Fruit fly (Drosophila melanogaster) whole organism, embryonic: ENCODE data around the gene CG42847.

ENCODE experiments used
- Awh ChIP-seq: fragments of 200-800 bp; sonication (Bioruptor generic); IDR thresholded peaks from 2 replicates; pipeline ENCODE4, ENCODE4 v1.3.6; 2022; ENCODE audit warnings: missing biosample characterization, missing genetic modification characterization
- CG10209 ChIP-seq: fragments of 200-800 bp; sonication (Bioruptor generic); optimal IDR thresholded peaks from 3 replicates; lab custom pipeline; 2017; ENCODE audit warnings: missing biosample characterization, mild to moderate bottlenecking, missing genetic modification characterization, missing genetic modification reagents
- CG10267 ChIP-seq: fragments of 200-800 bp; sonication (Bioruptor generic); optimal IDR thresholded peaks from 2 replicates; lab custom pipeline; 2018; ENCODE audit warnings: missing biosample characterization, mild to moderate bottlenecking, missing genetic modification characterization, moderate library complexity
- CG11560 ChIP-seq: fragments of 200-800 bp; sonication (Bioruptor generic); IDR thresholded peaks from 3 replicates; pipeline ENCODE4 v1.3.6; 2022; ENCODE audit warnings: missing biosample characterization, missing genetic modification characterization
- CG1233 ChIP-seq: fragments of 200-800 bp; sonication (Bioruptor generic); optimal IDR thresholded peaks from 4 replicates; lab custom pipeline; 2018; ENCODE audit warnings: missing biosample characterization, mild to moderate bottlenecking, missing genetic modification characterization
- CG13894 ChIP-seq: fragments of 200-800 bp; sonication (Bioruptor generic); optimal IDR thresholded peaks from 3 replicates; lab custom pipeline; 2018; ENCODE audit warnings: missing biosample characterization, mild to moderate bottlenecking, missing genetic modification characterization, moderate library complexity
- CG15073 ChIP-seq: fragments of 200-800 bp; sonication (Bioruptor generic); optimal IDR thresholded peaks from 2 replicates; lab custom pipeline; 2016; ENCODE audit warnings: missing biosample characterization, missing genetic modification characterization
- CG16863 ChIP-seq: fragments of 200-800 bp; sonication (Bioruptor generic); optimal IDR thresholded peaks from 3 replicates; lab custom pipeline; 2016; ENCODE audit warnings: missing biosample characterization, missing genetic modification characterization
- CG18619 ChIP-seq: fragments of 200-800 bp; sonication (Bioruptor generic); optimal IDR thresholded peaks from 3 replicates; lab custom pipeline; 2017; ENCODE audit warnings: missing biosample characterization, mild to moderate bottlenecking, missing genetic modification characterization
- CG2678 ChIP-seq: fragments of 200-800 bp; sonication (Bioruptor generic); optimal IDR thresholded peaks from 3 replicates; lab custom pipeline; 2019; ENCODE audit warnings: missing biosample characterization, mild to moderate bottlenecking, missing genetic modification characterization, moderate library complexity
- CG3065 ChIP-seq: fragments of 200-800 bp; sonication (Bioruptor generic); optimal IDR thresholded peaks from 2 replicates; lab custom pipeline; 2016; ENCODE audit warnings: missing biosample characterization, missing genetic modification characterization
- CG3847 ChIP-seq: fragments of 200-800 bp; sonication (Bioruptor generic); IDR thresholded peaks from 2 replicates; pipeline ENCODE4 v1.3.6; 2022; ENCODE audit warnings: missing biosample characterization, missing genetic modification characterization
- CG4730 ChIP-seq: fragments of 200-800 bp; sonication (Bioruptor generic); IDR thresholded peaks from 2 replicates; pipeline ENCODE4 v1.3.6; 2022; ENCODE audit warnings: missing biosample characterization, missing genetic modification characterization
- CG6175 ChIP-seq: fragments of 200-800 bp; sonication (Bioruptor generic); IDR thresholded peaks from 3 replicates; pipeline ENCODE4 v1.3.6; 2022; ENCODE audit warnings: missing biosample characterization, missing genetic modification characterization
- CG7839 ChIP-seq: fragments of 200-800 bp; sonication (Bioruptor generic); optimal IDR thresholded peaks from 3 replicates; lab custom pipeline; 2018; ENCODE audit warnings: missing biosample characterization, mild to moderate bottlenecking, missing genetic modification characterization, moderate library complexity
- CG9609 ChIP-seq: fragments of 200-800 bp; sonication (Bioruptor generic); optimal IDR thresholded peaks from 3 replicates; lab custom pipeline; 2016; ENCODE audit warnings: missing biosample characterization, missing genetic modification characterization
- CG9727 ChIP-seq: fragments of 200-800 bp; sonication (Bioruptor generic); optimal IDR thresholded peaks from 3 replicates; lab custom pipeline; 2017; ENCODE audit warnings: missing biosample characterization, mild to moderate bottlenecking, missing genetic modification characterization
- CG9817 ChIP-seq: fragments of 200-800 bp; sonication (Bioruptor generic); optimal IDR thresholded peaks from 2 replicates; lab custom pipeline; 2018; ENCODE audit warnings: missing biosample characterization, mild to moderate bottlenecking, missing genetic modification characterization, moderate library complexity
- CHES-1-like ChIP-seq: fragments of 200-800 bp; sonication (Bioruptor generic); optimal IDR thresholded peaks from 2 replicates; lab custom pipeline; 2016; ENCODE audit warnings: missing biosample characterization, missing genetic modification characterization
- D19B ChIP-seq: fragments of 200-800 bp; sonication (Bioruptor generic); optimal IDR thresholded peaks from 2 replicates; lab custom pipeline; 2017; ENCODE audit warnings: missing biosample characterization, mild to moderate bottlenecking, missing genetic modification characterization
- Dad ChIP-seq: fragments of 200-800 bp; sonication (Bioruptor generic); optimal IDR thresholded peaks from 3 replicates; lab custom pipeline; 2016; ENCODE audit warnings: missing biosample characterization, missing genetic modification characterization
- Dek ChIP-seq: fragments of 200-800 bp; sonication (Bioruptor generic); optimal IDR thresholded peaks from 3 replicates; lab custom pipeline; 2019; ENCODE audit warnings: missing biosample characterization, mild to moderate bottlenecking, missing genetic modification characterization, moderate library complexity
- Ets65A ChIP-seq: fragments of 200-800 bp; sonication (Bioruptor generic); peaks from one replicate; lab custom pipeline; 2016; ENCODE audit warnings: missing biosample characterization, missing genetic modification characterization
- Fer3 ChIP-seq: fragments of 200-800 bp; sonication (Bioruptor generic); optimal IDR thresholded peaks from 2 replicates; lab custom pipeline; 2018; ENCODE audit warnings: missing biosample characterization, mild to moderate bottlenecking, missing genetic modification characterization, moderate library complexity
- GATAe ChIP-seq: fragments of 200-800 bp; sonication (Bioruptor generic); conservative IDR thresholded peaks from 2 replicates; pipeline ENCODE4 v1.3.6; 2022; ENCODE audit warnings: missing biosample characterization, missing genetic modification characterization
- HHEX ChIP-seq: fragments of 200-800 bp; sonication (Bioruptor generic); optimal IDR thresholded peaks from 3 replicates; lab custom pipeline; 2017; ENCODE audit warnings: missing biosample characterization, mild to moderate bottlenecking, missing genetic modification characterization, missing genetic modification reagents
- Hand ChIP-seq: fragments of 200-800 bp; sonication (Bioruptor generic); optimal IDR thresholded peaks from 2 replicates; lab custom pipeline; 2017; ENCODE audit warnings: mild to moderate bottlenecking, missing biosample characterization, missing genetic modification reagents, missing genetic modification characterization
- Hr51 ChIP-seq, 2 experiments: fragments of 200-800 bp; sonication (Bioruptor generic); optimal IDR thresholded peaks; 2 replicates in 1 of 2; 3 replicates in 1 of 2; lab custom pipeline; 2016 to 2018; ENCODE audit warnings: missing biosample characterization in 2 of 2, missing genetic modification characterization in 2 of 2, mild to moderate bottlenecking in 1 of 2, moderate library complexity in 1 of 2
- Mrtf ChIP-seq: fragments of 200-800 bp; sonication (Bioruptor generic); IDR thresholded peaks from 3 replicates; pipeline ENCODE4 v1.3.6; 2022; ENCODE audit warnings: missing biosample characterization, missing genetic modification characterization
- Oaz ChIP-seq: fragments of 200-800 bp; sonication (Bioruptor generic); IDR thresholded peaks from 2 replicates; pipeline ENCODE4 v1.3.6; 2022; ENCODE audit warnings: missing biosample characterization, missing genetic modification characterization
- Opbp ChIP-seq: fragments of 200-800 bp; sonication (Bioruptor generic); IDR thresholded peaks from 3 replicates; pipeline ENCODE4 v1.3.6; 2022; ENCODE audit warnings: missing biosample characterization, missing genetic modification characterization; ENCODE audit not compliant: partially characterized antibody
- Side ChIP-seq: fragments of 200-800 bp; sonication (Bioruptor generic); optimal IDR thresholded peaks from 2 replicates; lab custom pipeline; 2016; ENCODE audit warnings: missing biosample characterization, missing genetic modification characterization
- Six4 ChIP-seq: fragments of 200-800 bp; sonication (Bioruptor generic); optimal IDR thresholded peaks from 2 replicates; lab custom pipeline; 2016; ENCODE audit warnings: missing biosample characterization, missing genetic modification characterization
- Sox102F ChIP-seq: fragments of 200-800 bp; sonication (Bioruptor generic); optimal IDR thresholded peaks from 2 replicates; lab custom pipeline; 2018; ENCODE audit warnings: missing biosample characterization, mild to moderate bottlenecking, missing genetic modification characterization, moderate library complexity
- crp ChIP-seq, 2 experiments: fragments of 200-800 bp; sonication (Bioruptor generic); optimal IDR thresholded peaks; 2 replicates in 1 of 2; 3 replicates in 1 of 2; lab custom pipeline; 2017; ENCODE audit warnings: missing biosample characterization in 2 of 2, missing genetic modification characterization in 2 of 2, mild to moderate bottlenecking in 1 of 2, moderate library complexity in 1 of 2
- dati ChIP-seq: fragments of 200-800 bp; sonication (Bioruptor generic); IDR thresholded peaks from 2 replicates; pipeline ENCODE4 v1.3.6; 2022; ENCODE audit warnings: missing biosample characterization, missing genetic modification characterization
- fu2 ChIP-seq: fragments of 200-800 bp; sonication (Bioruptor generic); optimal IDR thresholded peaks from 2 replicates; lab custom pipeline; 2016; ENCODE audit warnings: missing biosample characterization, missing genetic modification characterization
- gce ChIP-seq: fragments of 200-800 bp; sonication (Bioruptor generic); IDR thresholded peaks from 3 replicates; pipeline ENCODE4 v1.3.6; 2022; ENCODE audit warnings: missing biosample characterization, missing genetic modification characterization
- ham ChIP-seq: fragments of 200-800 bp; sonication (Bioruptor generic); IDR thresholded peaks from 2 replicates; pipeline ENCODE4 v1.3.6; 2022; ENCODE audit warnings: missing biosample characterization, missing genetic modification characterization
- hbn ChIP-seq: fragments of 200-800 bp; sonication (Bioruptor generic); IDR thresholded peaks from 2 replicates; pipeline ENCODE4 v1.3.6; 2022; ENCODE audit warnings: missing biosample characterization, missing genetic modification characterization; ENCODE audit not compliant: partially characterized antibody
- maf-S ChIP-seq: fragments of 200-800 bp; sonication (Bioruptor generic); optimal IDR thresholded peaks from 2 replicates; lab custom pipeline; 2016; ENCODE audit warnings: missing biosample characterization, missing genetic modification characterization
- nerfin-1 ChIP-seq: fragments of 200-800 bp; sonication (Bioruptor generic); optimal IDR thresholded peaks from 3 replicates; lab custom pipeline; 2019; ENCODE audit warnings: missing biosample characterization, mild to moderate bottlenecking, missing genetic modification characterization, moderate library complexity
- p53 ChIP-seq: fragments of 200-800 bp; sonication (Bioruptor generic); optimal IDR thresholded peaks from 2 replicates; lab custom pipeline; 2016; ENCODE audit warnings: missing biosample characterization, missing genetic modification characterization
- peb ChIP-seq: fragments of 200-800 bp; sonication (Bioruptor generic); IDR thresholded peaks from 2 replicates; pipeline ENCODE4 v1.3.6; 2022; ENCODE audit warnings: missing biosample characterization, missing genetic modification characterization
- phol ChIP-seq: fragments of 200-800 bp; sonication (Bioruptor generic); optimal IDR thresholded peaks from 3 replicates; lab custom pipeline; 2018; ENCODE audit warnings: missing biosample characterization, mild to moderate bottlenecking, missing genetic modification characterization, moderate library complexity
- slou ChIP-seq: fragments of 200-800 bp; sonication (Bioruptor generic); optimal IDR thresholded peaks from 3 replicates; lab custom pipeline; 2016; ENCODE audit warnings: missing biosample characterization, missing genetic modification characterization
- sr ChIP-seq: fragments of 200-800 bp; sonication (Bioruptor generic); IDR thresholded peaks from 3 replicates; pipeline ENCODE4 v1.3.6; 2022; ENCODE audit warnings: missing biosample characterization, missing genetic modification characterization
- tx ChIP-seq: fragments of 200-800 bp; sonication (Bioruptor generic); optimal IDR thresholded peaks from 2 replicates; lab custom pipeline; 2016; ENCODE audit warnings: missing biosample characterization, missing genetic modification characterization
- zen2 ChIP-seq: fragments of 200-800 bp; sonication (Bioruptor generic); IDR thresholded peaks from 3 replicates; pipeline ENCODE4 v1.3.6; 2022; ENCODE audit warnings: missing biosample characterization, missing genetic modification characterization; ENCODE audit not compliant: partially characterized antibody

CG42847 gene

dm6 chr2L:9388013-9388605, 39.6 kb upstream of the CG42847 start (continued):
- TF ChIP-seq CG18619 (GFP tag; lab: Kevin White, UChicago): peak; percentile 69
- peak in 1 of 2 experiments; percentile 14 for TF ChIP-seq crp (GFP tag; optimal IDR thresholded peaks at IDR 0.05; lab: Kevin White, UChicago)
- TF ChIP-seq CG4730: peak; percentile 26; the same call in 1 of the 2 replicates
- peak; percentile 66 for TF ChIP-seq p53 (GFP tag; lab: Kevin White, UChicago)
- TF ChIP-seq CG10267 (tag; lab: Kevin White, UChicago): no peak
- TF ChIP-seq D19B (GFP tag; lab: Kevin White, UChicago): peak; percentile 75
- TF ChIP-seq Dek (tag; lab: Kevin White, UChicago): peak; percentile 69
- peak; percentile 51; the same call in 1 of the 3 replicates for TF ChIP-seq gce (GFP tag; lab: Robert Waterston, UW)
- no peak for TF ChIP-seq hbn (GFP tag; lab: Robert Waterston, UW)
- TF ChIP-seq fu2 (GFP tag; lab: Kevin White, UChicago): peak; percentile 84
- TF ChIP-seq phol: peak; percentile 51
- TF ChIP-seq Sox102F (GFP tag; lab: Kevin White, UChicago): peak; percentile 55
- peak; percentile 87 for TF ChIP-seq CHES-1-like (GFP tag; lab: Kevin White, UChicago)
- TF ChIP-seq tx (GFP tag; lab: Kevin White, UChicago): peak; percentile 74
- TF ChIP-seq zen2 (GFP tag; lab: Robert Waterston, UW): no peak
- TF ChIP-seq CG1233: peak; percentile 40
- no peak for TF ChIP-seq Hand (GFP tag; lab: Kevin White, UChicago)
- TF ChIP-seq sr (GFP tag; lab: Robert Waterston, UW): no peak
- peak; percentile 57 for TF ChIP-seq CG9727 (GFP tag; lab: Kevin White, UChicago)
- peak; percentile 51; the same call in 1 of the 3 replicates for TF ChIP-seq CG6175 (GFP tag; lab: Robert Waterston, UW)
- peak; percentile 42 for TF ChIP-seq Dad (GFP tag; lab: Kevin White, UChicago)
- peak; percentile 81 for TF ChIP-seq CG7839
- 0 out of 2 replicates have a peak, but pooled peaks have one; percentile 23 for TF ChIP-seq GATAe (GFP tag; lab: Robert Waterston, UW)
- TF ChIP-seq maf-S: peak; percentile 71
- TF ChIP-seq CG9817 (tag; lab: Kevin White, UChicago): peak; percentile 64
- peak; percentile 96 for TF ChIP-seq Ets65A (GFP tag; lab: Kevin White, UChicago)
- peak; percentile 78 for TF ChIP-seq Fer3 (tag; lab: Kevin White, UChicago)
- peak; percentile 82 for TF ChIP-seq CG13894
- TF ChIP-seq CG15073 (GFP tag; lab: Kevin White, UChicago): no peak
- peak; percentile 60 for TF ChIP-seq HHEX
- peak; percentile 23 for TF ChIP-seq CG16863
- TF ChIP-seq Opbp (GFP tag; lab: Robert Waterston, UW): no peak
- TF ChIP-seq CG3065 (GFP tag; lab: Kevin White, UChicago): no peak
- peak; percentile 75 for TF ChIP-seq CG2678 (tag; lab: Kevin White, UChicago)
- TF ChIP-seq dati: no peak
- peak; percentile 52 for TF ChIP-seq slou (GFP tag; lab: Kevin White, UChicago)
- TF ChIP-seq Hr51 (GFP tag; optimal IDR thresholded peaks at IDR 0.05; lab: Kevin White, UChicago): peak; percentile 53 to 58
- TF ChIP-seq CG9609 (GFP tag; lab: Kevin White, UChicago): peak; percentile 65
- 0 out of 2 replicates have a peak, but pooled peaks have one; percentile 7 for TF ChIP-seq peb (GFP tag; lab: Robert Waterston, UW)
- peak; percentile 59; the same call in 1 of the 3 replicates for TF ChIP-seq Mrtf
- no peak for TF ChIP-seq nerfin-1
- no peak for TF ChIP-seq Awh
- no peak for TF ChIP-seq Oaz (GFP tag; lab: Robert Waterston, UW)
- TF ChIP-seq CG10209: peak; percentile 68
- no peak for TF ChIP-seq ham (GFP tag; lab: Robert Waterston, UW)
- TF ChIP-seq Side (GFP tag; lab: Kevin White, UChicago): peak; percentile 67
- TF ChIP-seq Six4 (GFP tag; lab: Kevin White, UChicago): peak; percentile 18
- TF ChIP-seq CG11560 (tag; lab: Robert Waterston, UW): 0 out of 3 replicates have a peak, but pooled peaks have one; percentile 20
- TF ChIP-seq CG3847: peak; percentile 75
